ENCODE assay signal across 3 worm cellular contexts in genomic region chrV:12047735-12048134, ce11.
TF ChIP-seq lines count a peak whose summit lies in the region.

No protein-coding gene starts in this region.

TF ChIP-seq in whole organism, L1 larva, 84 proteins besides CTCF, POLR2A, EP300 and RAD21:
- TF ChIP-seq ces-1 (GFP tag; optimal IDR thresholded peaks at IDR 0.05; lab: Kevin White, UChicago) = no peak
- TF ChIP-seq snpc-4 (tag; optimal IDR thresholded peaks at IDR 0.05; lab: Kevin White, UChicago) = peak; percentile 56

TF ChIP-seq in whole organism, L2 larva, 48 proteins besides CTCF, POLR2A, EP300 and RAD21:
- peak; percentile 57 for TF ChIP-seq snpc-4 (tag; optimal IDR thresholded peaks at IDR 0.05; lab: Kevin White, UChicago)
- TF ChIP-seq sma-3 (GFP tag; optimal IDR thresholded peaks at IDR 0.05; lab: Kevin White, UChicago) = no peak
- TF ChIP-seq blmp-1 (tag; optimal IDR thresholded peaks at IDR 0.05; lab: Kevin White, UChicago; ENCODE audit: insufficient read depth) = no peak

TF ChIP-seq in whole organism, young adult, 124 proteins besides CTCF, POLR2A, EP300 and RAD21:
- TF ChIP-seq ZK185.1 (tag; optimal IDR thresholded peaks at IDR 0.05; lab: Kevin White, UChicago; ENCODE audit: poor library complexity, severe bottlenecking) = no peak
- no peak for TF ChIP-seq somi-1 (GFP tag; optimal IDR thresholded peaks at IDR 0.05; lab: Kevin White, UChicago)
- TF ChIP-seq tbp1 (GFP tag; optimal IDR thresholded peaks at IDR 0.05; lab: Kevin White, UChicago) = no peak
- TF ChIP-seq snpc-4 (GFP tag; optimal IDR thresholded peaks at IDR 0.05; lab: Kevin White, UChicago) = peak; percentile 78
- peak in 3 of 4 experiments; percentile 54 to 77 (median 69) for TF ChIP-seq snpc-4 (tag; optimal IDR thresholded peaks at IDR 0.05; lab: Kevin White, UChicago)
- TF ChIP-seq snpc-1.1 (tag; optimal IDR thresholded peaks at IDR 0.05; lab: Kevin White, UChicago; ENCODE audit: insufficient read depth) = peak; percentile 88
- no peak for TF ChIP-seq attf-3 (GFP tag; conservative IDR thresholded peaks at IDR 0.05; lab: Robert Waterston, UW)

Comparison
In these comparisons a context has a peak if more than half of its experiments do, and no peak if none do; other contexts are left out.
1. Of the 8 proteins assayed by ChIP-seq in both whole organism, young adult and whole organism, L1 larva: peak only in whole organism, young adult: none; only in whole organism, L1 larva: none; in both: snpc-4; in neither: 7.